Worm (Caenorhabditis elegans) whole organism, early embryonic: Measurements from ENCODE around the gene Y69A2AR.1.

ENCODE experiments used
- B0310.2 ChIP-seq: sonication (generic microtip); optimal IDR thresholded peaks from 2 replicates; lab custom pipeline; 2016; ENCODE audit warnings: mild to moderate bottlenecking, missing genetic modification characterization, missing compliant biosample characterization
- F13C5.2 ChIP-seq: sonication (generic microtip); optimal IDR thresholded peaks from 2 replicates; lab custom pipeline; 2017; ENCODE audit warnings: mild to moderate bottlenecking, missing genetic modification characterization, inconsistent platforms, missing compliant biosample characterization
- aly-1 ChIP-seq: sonication (generic microtip); optimal IDR thresholded peaks from 2 replicates; lab custom pipeline; 2016; ENCODE audit warnings: missing genetic modification characterization, missing compliant biosample characterization
- ama-1 ChIP-seq: fragments of 150-350 bp; optimal IDR thresholded peaks from 2 replicates; lab custom pipeline; 2014
- ceh-36 ChIP-seq: sonication (generic microtip); optimal IDR thresholded peaks from 2 replicates; lab custom pipeline; 2016; ENCODE audit warnings: missing genetic modification characterization, inconsistent platforms, missing compliant biosample characterization
- ets-7 ChIP-seq: sonication (generic microtip); optimal IDR thresholded peaks from 2 replicates; lab custom pipeline; 2016; ENCODE audit warnings: missing genotype, missing genetic modification characterization, missing compliant biosample characterization
- flt-1 ChIP-seq: fragments of 200-800 bp; sonication (Bioruptor generic); IDR thresholded peaks from 2 replicates; pipeline ENCODE4 v1.3.6; 2022; ENCODE audit warnings: missing genetic modification characterization, missing compliant biosample characterization
- hmbx-1 ChIP-seq: sonication (generic microtip); optimal IDR thresholded peaks from 2 replicates; lab custom pipeline; 2016; ENCODE audit warnings: mild to moderate bottlenecking, missing genetic modification characterization, missing compliant biosample characterization
- hmg-4 ChIP-seq: fragments of 200-800 bp; sonication (Bioruptor generic); optimal IDR thresholded peaks from 2 replicates; lab custom pipeline; 2018; ENCODE audit warnings: mild to moderate bottlenecking, missing genetic modification characterization, missing compliant biosample characterization
- scrt-1 ChIP-seq: fragments of 200-800 bp; sonication (Bioruptor generic); IDR thresholded peaks from 2 replicates; pipeline ENCODE4 v1.3.6; 2022; ENCODE audit warnings: missing genetic modification characterization, missing compliant biosample characterization
- tbx-11 ChIP-seq: fragments of 200-800 bp; sonication (Bioruptor generic); IDR thresholded peaks from 2 replicates; pipeline ENCODE4 v1.3.6; 2022; ENCODE audit warnings: missing genetic modification characterization, missing compliant biosample characterization
- tbx-37 ChIP-seq: fragments of 200-800 bp; sonication (Bioruptor generic); conservative IDR thresholded peaks from 2 replicates; pipeline ENCODE4 v1.3.6; 2022; ENCODE audit warnings: missing genetic modification reagents, missing genetic modification characterization, missing compliant biosample characterization

ce11 chrIV:2677687-2678086 lies 10.8 kb downstream of the Y69A2AR.1 start:
- TF ChIP-seq tbx-11 (GFP tag; lab: Robert Waterston, UW) (no peak), ceh-36 (tag; lab: Kevin White, UChicago) (no peak), F13C5.2 (tag; lab: Kevin White, UChicago) (no peak), scrt-1 (GFP tag; lab: Robert Waterston, UW) (no peak), flt-1 (GFP tag; lab: Robert Waterston, UW) (no peak), ama-1 (lab: Kevin White, UChicago) (no peak), tbx-37 (GFP tag; lab: Robert Waterston, UW) (no peak), B0310.2 (tag; lab: Kevin White, UChicago) (no peak), aly-1 (tag; lab: Kevin White, UChicago) (no peak), hmbx-1 (tag; lab: Kevin White, UChicago) (no peak), hmg-4 (GFP tag; lab: Kevin White, UChicago) (no peak), ets-7 (tag; lab: Kevin White, UChicago) (no peak)
